Fruit fly (Drosophila melanogaster): ENCODE results near the gene Kaz.

DNA sequence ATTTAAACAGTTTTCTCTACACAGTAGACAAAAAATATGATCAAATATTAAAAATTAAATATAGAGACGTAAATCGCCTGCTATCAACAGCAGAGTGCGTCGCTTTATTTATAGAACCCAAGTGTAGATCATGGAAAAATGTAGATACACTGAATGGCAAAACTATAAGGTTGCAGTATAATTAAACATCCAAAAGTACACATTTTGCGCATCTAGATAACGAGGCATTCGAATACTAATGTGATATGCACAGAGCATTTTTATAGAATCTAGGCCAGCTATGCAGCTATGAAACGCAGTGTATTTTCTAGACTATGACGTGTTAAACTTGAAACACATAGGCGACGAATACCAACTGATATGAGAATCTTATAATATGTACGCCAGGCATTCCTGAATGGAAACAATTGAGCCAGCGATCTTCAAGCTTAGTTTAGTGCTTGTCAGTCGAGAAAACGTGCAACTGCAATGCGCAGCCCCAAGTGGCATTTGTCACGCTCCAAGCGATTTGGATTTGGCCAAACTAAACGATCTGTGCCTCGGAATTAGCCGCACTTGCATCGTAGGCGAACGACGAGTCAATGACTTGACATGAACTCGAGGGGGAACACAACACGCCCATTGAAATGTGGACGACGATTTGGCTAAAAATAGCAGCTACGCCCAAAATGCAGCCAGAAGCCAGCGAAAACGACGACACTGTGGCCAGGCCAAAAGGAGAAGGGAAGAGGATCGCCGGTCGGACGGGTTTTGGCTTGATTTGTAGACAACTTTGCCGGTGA, 18.7 kb downstream of the Kaz start:
- TF ChIP-seq Pif1B (GFP tag; optimal IDR thresholded peaks at IDR 0.05): peak; percentile 93
- TF ChIP-seq CG13204 (GFP tag; optimal IDR thresholded peaks at IDR 0.05): no peak

Measured in whole organism, pupa.